Worm (Caenorhabditis elegans) whole organism, early embryonic: Measurements from ENCODE around the gene nlp-26.
A peak's percentile ranks its signal among the peaks of the same experiment; 100 is the strongest.

Source experiments
- B0310.2 ChIP-seq: sonication (generic microtip); optimal IDR thresholded peaks from 2 replicates; lab custom pipeline; 2016; ENCODE audit warnings: mild to moderate bottlenecking, missing genetic modification characterization, missing compliant biosample characterization
- F13C5.2 ChIP-seq: sonication (generic microtip); optimal IDR thresholded peaks from 2 replicates; lab custom pipeline; 2017; ENCODE audit warnings: mild to moderate bottlenecking, missing genetic modification characterization, inconsistent platforms, missing compliant biosample characterization
- aly-1 ChIP-seq: sonication (generic microtip); optimal IDR thresholded peaks from 2 replicates; lab custom pipeline; 2016; ENCODE audit warnings: missing genetic modification characterization, missing compliant biosample characterization
- ama-1 ChIP-seq: fragments of 150-350 bp; optimal IDR thresholded peaks from 2 replicates; lab custom pipeline; 2014
- ceh-13 ChIP-seq: fragments of 200-800 bp; sonication (Bioruptor generic); optimal IDR thresholded peaks from 2 replicates; lab custom pipeline; 2018; ENCODE audit warnings: mild to moderate bottlenecking, missing genetic modification characterization, missing compliant biosample characterization
- ceh-36 ChIP-seq: sonication (generic microtip); optimal IDR thresholded peaks from 2 replicates; lab custom pipeline; 2016; ENCODE audit warnings: missing genetic modification characterization, inconsistent platforms, missing compliant biosample characterization
- ets-7 ChIP-seq: sonication (generic microtip); optimal IDR thresholded peaks from 2 replicates; lab custom pipeline; 2016; ENCODE audit warnings: missing genotype, missing genetic modification characterization, missing compliant biosample characterization
- flt-1 ChIP-seq: fragments of 200-800 bp; sonication (Bioruptor generic); IDR thresholded peaks from 2 replicates; pipeline ENCODE4 v1.3.6; 2022; ENCODE audit warnings: missing genetic modification characterization, missing compliant biosample characterization
- hmbx-1 ChIP-seq: sonication (generic microtip); optimal IDR thresholded peaks from 2 replicates; lab custom pipeline; 2016; ENCODE audit warnings: mild to moderate bottlenecking, missing genetic modification characterization, missing compliant biosample characterization
- hmg-4 ChIP-seq: fragments of 200-800 bp; sonication (Bioruptor generic); optimal IDR thresholded peaks from 2 replicates; lab custom pipeline; 2018; ENCODE audit warnings: mild to moderate bottlenecking, missing genetic modification characterization, missing compliant biosample characterization
- hnd-1 ChIP-seq: sonication (generic microtip); optimal IDR thresholded peaks from 2 replicates; lab custom pipeline; 2016; ENCODE audit warnings: missing genetic modification characterization, missing compliant biosample characterization
- pes-1 ChIP-seq: fragments of 200-800 bp; sonication (Bioruptor generic); IDR thresholded peaks from 2 replicates; pipeline ENCODE4 v1.3.6; 2022; ENCODE audit warnings: missing genetic modification reagents, missing genetic modification characterization, missing compliant biosample characterization
- scrt-1 ChIP-seq: fragments of 200-800 bp; sonication (Bioruptor generic); IDR thresholded peaks from 2 replicates; pipeline ENCODE4 v1.3.6; 2022; ENCODE audit warnings: missing genetic modification characterization, missing compliant biosample characterization
- sea-1 ChIP-seq: fragments of 200-800 bp; sonication (Bioruptor generic); conservative IDR thresholded peaks from 2 replicates; pipeline ENCODE4 v1.3.6; 2022; ENCODE audit warnings: missing genetic modification characterization, missing compliant biosample characterization
- tbx-11 ChIP-seq: fragments of 200-800 bp; sonication (Bioruptor generic); IDR thresholded peaks from 2 replicates; pipeline ENCODE4 v1.3.6; 2022; ENCODE audit warnings: missing genetic modification characterization, missing compliant biosample characterization
- tbx-37 ChIP-seq: fragments of 200-800 bp; sonication (Bioruptor generic); conservative IDR thresholded peaks from 2 replicates; pipeline ENCODE4 v1.3.6; 2022; ENCODE audit warnings: missing genetic modification reagents, missing genetic modification characterization, missing compliant biosample characterization
- tra-4 ChIP-seq: sonication (generic microtip); optimal IDR thresholded peaks from 2 replicates; lab custom pipeline; 2017; ENCODE audit warnings: missing genetic modification characterization, missing compliant biosample characterization

The nlp-26 gene

DNA sequence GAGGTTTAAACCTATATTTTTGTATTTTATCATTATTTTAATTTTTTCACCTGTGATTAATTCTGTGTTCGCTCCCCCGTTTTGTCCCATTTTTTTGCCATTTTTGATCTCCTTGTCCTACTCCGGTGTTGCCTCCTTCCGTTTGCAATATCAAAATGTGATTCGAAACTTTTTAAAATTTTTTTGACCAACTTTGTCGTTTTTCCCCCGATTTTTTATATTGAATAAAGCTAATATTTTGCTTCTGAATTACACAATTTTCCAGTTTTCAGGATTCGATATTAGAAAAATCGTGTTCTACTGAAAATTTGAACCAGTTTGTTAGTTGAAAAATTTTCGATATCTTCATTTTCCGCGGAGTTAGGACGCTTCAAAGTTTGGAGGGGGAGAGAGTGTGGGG is 7.4 kb upstream of the nlp-26 start, which contains the start of gene nlp-25:
nlp-25 (plus strand) TSS at position 301 of the 400 bp plus-strand sequence.
- TF ChIP-seq scrt-1 (GFP tag; lab: Robert Waterston, UW), result no peak
- no peak for TF ChIP-seq ceh-36
- no peak for TF ChIP-seq B0310.2
- TF ChIP-seq ets-7 (tag; lab: Kevin White, UChicago), result no peak
- no peak for TF ChIP-seq tbx-37 (GFP tag; lab: Robert Waterston, UW)
- TF ChIP-seq flt-1, result no peak
- TF ChIP-seq ceh-13, result no peak
- no peak for TF ChIP-seq aly-1
- no peak for TF ChIP-seq hmg-4 (GFP tag; lab: Kevin White, UChicago)
- no peak for TF ChIP-seq pes-1 (GFP tag; lab: Robert Waterston, UW)
- TF ChIP-seq hnd-1 (tag; lab: Kevin White, UChicago), result no peak

DNA sequence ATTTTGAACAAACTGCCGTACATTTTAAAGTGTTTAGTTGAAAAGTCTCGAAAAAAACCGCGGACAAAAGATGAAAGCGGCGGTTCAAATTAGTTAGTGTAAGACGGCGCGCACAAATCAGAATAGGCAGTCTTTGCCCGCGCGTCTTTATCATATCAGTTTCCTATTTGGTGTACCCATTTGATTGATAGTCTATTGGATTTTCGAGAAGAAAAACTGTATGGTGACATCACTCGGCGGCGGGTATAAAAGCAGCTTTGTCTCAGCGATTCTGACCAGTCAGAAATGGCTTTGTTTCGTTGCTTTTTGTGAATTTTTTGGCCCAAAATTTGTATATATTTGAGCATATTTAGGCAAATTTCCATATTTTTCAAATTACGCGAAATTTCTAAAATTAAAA is 4.6 kb upstream of the nlp-26 start:
- no peak for TF ChIP-seq aly-1

DNA sequence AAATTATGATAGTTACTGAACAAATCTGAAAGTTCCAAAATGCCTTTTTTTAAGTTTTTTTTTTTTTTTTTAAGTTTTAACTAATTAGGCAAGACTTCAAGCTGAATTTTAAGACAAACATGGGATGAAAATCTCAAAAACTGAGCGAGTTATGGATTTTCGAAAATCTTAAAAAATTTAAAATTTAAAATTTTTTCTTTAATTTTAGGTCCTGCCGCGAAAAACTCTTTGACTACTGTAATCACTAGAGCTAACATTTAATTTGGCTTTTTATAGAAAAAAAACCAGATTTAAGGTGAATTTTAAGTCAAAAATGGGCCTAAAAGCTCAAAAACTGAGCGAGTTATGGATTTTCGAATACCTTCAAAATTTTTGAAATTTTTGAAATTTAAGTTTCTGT is 4.1 kb upstream of the nlp-26 start, which contains the start of gene grsp-1:
grsp-1 (plus strand) TSS at position 301 of the 400 bp plus-strand sequence.
- no peak for TF ChIP-seq ets-7 (tag; lab: Kevin White, UChicago)
- TF ChIP-seq tbx-37 (GFP tag; lab: Robert Waterston, UW), result no peak
- TF ChIP-seq B0310.2, result no peak
- no peak for TF ChIP-seq hmbx-1
- TF ChIP-seq ceh-13, result no peak
- TF ChIP-seq hnd-1 (tag; lab: Kevin White, UChicago), result no peak
- TF ChIP-seq ama-1 (lab: Kevin White, UChicago), result no peak
- no peak for TF ChIP-seq ceh-36
- TF ChIP-seq tra-4, result no peak

DNA sequence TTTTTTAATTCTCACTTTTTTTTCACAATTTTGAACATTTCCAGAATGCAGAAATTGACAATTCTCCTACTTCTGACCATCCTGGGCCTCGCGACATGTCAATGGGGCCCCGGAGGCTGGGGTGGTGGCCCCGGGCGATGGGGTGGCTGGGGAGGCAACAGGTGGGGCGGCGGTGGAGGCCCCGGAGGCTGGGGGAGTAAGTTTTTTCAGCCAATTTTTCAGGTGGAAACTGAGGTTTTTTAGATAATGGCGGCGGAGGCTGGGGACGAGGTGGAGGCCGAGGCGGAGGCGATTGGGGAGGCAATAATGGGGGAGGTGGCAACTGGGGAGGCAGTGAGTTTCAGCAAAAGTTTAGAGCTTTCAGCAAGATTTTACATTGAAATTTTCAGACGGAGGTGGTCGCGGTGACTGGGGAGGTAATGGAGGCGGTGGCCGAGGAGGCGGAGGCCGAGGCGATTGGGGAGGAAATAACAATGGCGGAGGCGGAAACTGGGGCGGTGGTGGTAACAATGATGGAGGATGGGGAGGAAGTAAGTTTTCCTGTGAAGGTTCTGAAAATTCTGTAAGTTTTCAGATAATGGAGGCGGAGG is 3.0 kb upstream of the nlp-26 start:
- TF ChIP-seq tbx-37 (GFP tag; lab: Robert Waterston, UW) (no peak), hmg-4 (GFP tag; lab: Kevin White, UChicago) (no peak), aly-1 (no peak), hnd-1 (tag; lab: Kevin White, UChicago) (no peak), ceh-36 (no peak), ets-7 (tag; lab: Kevin White, UChicago) (no peak), ama-1 (lab: Kevin White, UChicago) (no peak), scrt-1 (GFP tag; lab: Robert Waterston, UW) (no peak), pes-1 (GFP tag; lab: Robert Waterston, UW) (no peak), ceh-13 (no peak), tra-4 (no peak), flt-1 (no peak), hmbx-1 (no peak), F13C5.2 (tag; lab: Kevin White, UChicago) (no peak), tbx-11 (GFP tag; lab: Robert Waterston, UW) (no peak)

DNA sequence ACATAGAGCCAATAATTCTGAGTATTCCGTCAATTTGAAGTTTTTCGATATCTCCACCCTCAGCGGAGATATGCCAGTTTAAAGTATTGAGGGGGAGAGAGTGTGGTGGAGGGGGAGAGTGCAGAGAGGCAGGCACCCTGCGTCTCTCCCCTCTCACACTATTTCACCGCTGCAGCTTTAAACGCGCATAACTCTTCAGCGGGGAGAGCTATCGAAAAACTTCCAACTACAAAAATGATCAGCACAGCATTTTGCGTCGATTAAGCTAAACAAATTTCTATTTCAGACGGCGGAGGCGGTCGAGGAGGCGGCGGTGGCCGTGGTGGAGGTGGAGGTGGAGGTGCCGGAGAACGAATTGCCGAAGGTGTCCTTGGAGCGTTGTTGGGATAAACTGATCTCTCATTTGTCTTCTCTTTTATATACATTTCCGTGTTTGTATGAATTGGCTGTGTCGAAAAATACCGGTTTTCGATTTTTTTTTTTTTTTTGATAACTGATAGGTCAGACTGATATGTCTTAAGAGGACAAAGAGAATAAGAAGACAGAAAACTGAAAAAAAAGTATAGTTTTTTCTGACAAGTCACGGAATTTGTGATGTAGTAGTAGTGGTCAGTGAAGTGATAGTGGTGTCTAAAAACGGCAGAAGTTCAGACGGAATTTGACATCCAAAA is 1.5 kb upstream of the nlp-26 start:
- TF ChIP-seq ets-7 (tag; lab: Kevin White, UChicago) (no peak), hnd-1 (tag; lab: Kevin White, UChicago) (no peak), hmg-4 (GFP tag; lab: Kevin White, UChicago) (no peak), tbx-37 (GFP tag; lab: Robert Waterston, UW) (no peak), tra-4 (no peak), aly-1 (no peak), ceh-36 (no peak), ama-1 (lab: Kevin White, UChicago) (no peak), hmbx-1 (no peak), flt-1 (no peak), scrt-1 (GFP tag; lab: Robert Waterston, UW) (no peak), B0310.2 (no peak)

DNA sequence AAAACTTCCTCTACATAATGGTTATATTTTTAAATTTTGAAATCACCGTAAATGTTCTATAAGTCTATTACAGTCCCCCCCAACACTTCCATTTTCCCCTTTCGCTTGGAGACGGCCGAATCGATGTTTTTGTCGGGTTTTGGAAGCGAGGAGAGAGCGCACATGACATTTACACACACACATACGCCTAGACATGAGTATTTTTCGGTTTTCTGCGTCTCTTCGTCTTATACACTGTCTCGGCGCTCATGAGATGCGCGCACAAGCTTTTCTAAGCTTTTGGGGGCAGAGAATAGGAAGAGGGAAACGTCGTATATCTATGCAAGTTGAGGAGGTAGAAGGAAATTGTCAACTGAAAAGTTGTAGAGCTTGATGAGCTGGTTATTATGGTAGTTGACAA is 6.8 kb downstream of the nlp-26 start:
- no peak for TF ChIP-seq ceh-13
- TF ChIP-seq tbx-11 (GFP tag; lab: Robert Waterston, UW), result no peak
- TF ChIP-seq aly-1, result no peak
- TF ChIP-seq F13C5.2 (tag; lab: Kevin White, UChicago), result no peak
- TF ChIP-seq scrt-1 (GFP tag; lab: Robert Waterston, UW), result no peak
- TF ChIP-seq flt-1, result no peak
- TF ChIP-seq sea-1 (GFP tag; lab: Robert Waterston, UW), result no peak
- no peak for TF ChIP-seq hmg-4 (GFP tag; lab: Kevin White, UChicago)
- TF ChIP-seq ets-7 (tag; lab: Kevin White, UChicago), result no peak
- no peak for TF ChIP-seq hnd-1 (tag; lab: Kevin White, UChicago)
- TF ChIP-seq pes-1 (GFP tag; lab: Robert Waterston, UW), result no peak
- TF ChIP-seq ama-1 (lab: Kevin White, UChicago), result no peak
- TF ChIP-seq tbx-37 (GFP tag; lab: Robert Waterston, UW), result no peak
- no peak for TF ChIP-seq hmbx-1
- no peak for TF ChIP-seq tra-4
- TF ChIP-seq B0310.2, result no peak

DNA sequence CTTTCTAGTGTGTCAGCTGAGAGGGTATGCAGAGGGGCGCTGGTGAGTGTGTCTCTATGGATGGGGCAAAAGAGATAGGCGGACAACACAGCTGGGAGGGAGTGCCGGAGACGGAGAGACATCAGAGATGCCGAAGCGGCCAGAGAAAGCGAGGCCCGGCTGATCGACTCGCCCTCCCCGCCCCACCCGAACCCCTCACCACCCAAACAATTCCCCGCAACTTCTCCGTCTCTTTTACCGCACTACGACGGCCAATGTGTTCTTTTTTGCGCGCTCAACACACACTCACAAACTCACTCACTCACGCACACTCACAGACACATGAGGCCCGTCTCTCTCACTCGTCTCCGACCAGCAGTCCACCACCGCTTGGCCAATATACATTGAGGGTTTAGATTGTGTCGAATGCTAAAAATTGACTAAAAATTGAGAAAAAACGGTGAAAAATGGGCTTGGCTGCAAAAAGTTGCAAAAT is 9.2 kb downstream of the nlp-26 start, which contains the start of gene Y43F8C.3:
Y43F8C.3 (minus strand) TSS at position 187 of the 475 bp plus-strand sequence.
- TF ChIP-seq hmg-4 (GFP tag; lab: Kevin White, UChicago), result peak; percentile 73
- TF ChIP-seq flt-1, result peak; percentile 18; the same call in 1 of the 2 replicates
- TF ChIP-seq B0310.2, result no peak
- TF ChIP-seq sea-1 (GFP tag; lab: Robert Waterston, UW), result 0 out of 2 replicates have a peak, but pooled peaks have one; percentile 41
- TF ChIP-seq F13C5.2 (tag; lab: Kevin White, UChicago), result peak; percentile 26
